Worm (Caenorhabditis elegans): ENCODE data around the gene srz-101.

DNA sequence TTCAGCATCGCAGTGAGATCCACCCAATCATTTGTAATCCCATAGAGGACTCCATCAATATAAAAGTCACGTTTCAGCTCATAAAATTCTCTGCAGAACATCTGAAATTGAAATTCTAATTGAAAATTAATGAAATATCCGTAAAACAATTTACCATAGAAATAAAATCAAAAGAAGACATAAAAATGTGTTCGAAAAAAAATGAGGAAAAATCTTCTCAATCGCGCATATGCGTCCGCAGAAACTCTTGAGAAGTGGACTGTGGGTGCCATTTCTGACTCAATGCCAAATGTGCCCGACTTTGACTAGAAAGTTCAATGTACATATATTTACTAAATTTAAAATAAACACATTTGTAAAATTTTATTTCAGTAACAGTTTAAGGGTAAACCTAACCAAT lies 26.2 kb upstream of the srz-101 start, which contains the start of gene F14F8.9:
- no peak for TF ChIP-seq unc-62 (GFP tag; optimal IDR thresholded peaks at IDR 0.05)
- no peak for TF ChIP-seq cebp-2 (GFP tag; IDR thresholded peaks at IDR 0.05)
- TF ChIP-seq F23B12.7 (tag; optimal IDR thresholded peaks at IDR 0.05; ENCODE audit: insufficient read depth): no peak
- TF ChIP-seq snpc-1.3 (tag; optimal IDR thresholded peaks at IDR 0.05; ENCODE audit: insufficient read depth): no peak
- TF ChIP-seq ceh-100 (GFP tag; IDR thresholded peaks at IDR 0.05): no peak
- TF ChIP-seq ama-1 (optimal IDR thresholded peaks at IDR 0.05): no peak
- TF ChIP-seq ama-1 (GFP tag; optimal IDR thresholded peaks at IDR 0.05): no peak
- TF ChIP-seq F55B11.4 (tag; optimal IDR thresholded peaks at IDR 0.05; ENCODE audit: borderline replicate concordance, insufficient read depth): no peak
